Fruit fly (Drosophila melanogaster): ENCODE measurements around the gene spag4.

dm6 chr2L:11589064-11589463, 22.5 kb downstream of the spag4 start:
- TF ChIP-seq Side (GFP tag; optimal IDR thresholded peaks at IDR 0.05) (no peak), NC2β (GFP tag; optimal IDR thresholded peaks at IDR 0.05) (no peak), MBD-R2 (GFP tag; IDR thresholded peaks at IDR 0.05) (no peak), grn (GFP tag; optimal IDR thresholded peaks at IDR 0.05) (no peak), sens (GFP tag) (peak; percentile 36), D (optimal IDR thresholded peaks at IDR 0.05) (no peak), D (GFP tag; optimal IDR thresholded peaks at IDR 0.05) (peak; percentile 6), CG3726 (GFP tag; IDR thresholded peaks at IDR 0.05) (no peak), CG1024 (GFP tag; IDR thresholded peaks at IDR 0.05) (no peak)
